Fruit fly (Drosophila melanogaster): ENCODE measurements around the gene GAPcenA.

- TF ChIP-seq usp (GFP tag; optimal IDR thresholded peaks at IDR 0.05) (no peak), N (GFP tag; optimal IDR thresholded peaks at IDR 0.05) (no peak), OdsH (GFP tag; optimal IDR thresholded peaks at IDR 0.05) (no peak), Dfd (GFP tag; optimal IDR thresholded peaks at IDR 0.05) (no peak), h (GFP tag; optimal IDR thresholded peaks at IDR 0.05) (no peak), Dif (GFP tag; optimal IDR thresholded peaks at IDR 0.05; ENCODE audit: partially characterized antibody) (no peak), dl (GFP tag; optimal IDR thresholded peaks at IDR 0.05; ENCODE audit: insufficient read depth in 1 of 2, partially characterized antibody in 2 of 2) (no peak), Hnf4 (GFP tag; optimal IDR thresholded peaks at IDR 0.05) (no peak), GATAd (GFP tag; optimal IDR thresholded peaks at IDR 0.05) (no peak), fru (GFP tag; optimal IDR thresholded peaks at IDR 0.05) (no peak), pan (optimal IDR thresholded peaks at IDR 0.05) (no peak), psq (GFP tag; optimal IDR thresholded peaks at IDR 0.05) (no peak), foxo (GFP tag; optimal IDR thresholded peaks at IDR 0.05) (no peak)
Observed at dm6 chr3L:8297488-8297887, 48.9 kb upstream of the GAPcenA start.

All from whole organism, wandering third instar larva.